Worm (Caenorhabditis elegans): ENCODE measurements around the gene Y43F4B.10.

- TF ChIP-seq hlh-4 (tag; optimal IDR thresholded peaks at IDR 0.05) (no peak), skn-1 (tag; optimal IDR thresholded peaks at IDR 0.05) (no peak), elt-3 (tag; optimal IDR thresholded peaks at IDR 0.05) (no peak), nhr-12 (tag; optimal IDR thresholded peaks at IDR 0.05) (no peak), snu-23 (GFP tag; optimal IDR thresholded peaks at IDR 0.05) (no peak), snpc-4 (tag; optimal IDR thresholded peaks at IDR 0.05) (no peak), unc-130 (tag; optimal IDR thresholded peaks at IDR 0.05) (no peak), C04F5.9 (tag; optimal IDR thresholded peaks at IDR 0.05) (no peak), mdl-1 (tag; optimal IDR thresholded peaks at IDR 0.05) (no peak), irx-1 (tag; optimal IDR thresholded peaks at IDR 0.05) (no peak), ces-1 (GFP tag; optimal IDR thresholded peaks at IDR 0.05) (no peak)
Observed at ce11 chrIII:13276958-13277357, 36.9 kb upstream of the Y43F4B.10 start, which contains the start of gene unc-64.
